Worm (Caenorhabditis elegans): ENCODE measurements around the gene mec-12.

Gene mec-12

ce11 chrIII:3112001-3112400 lies 27.0 kb downstream of the mec-12 start (continued):
- TF ChIP-seq Y53F4B.3 (GFP tag; IDR thresholded peaks at IDR 0.05) (no peak), nhr-90 (tag; optimal IDR thresholded peaks at IDR 0.05) (peak; percentile 34), ztf-6 (GFP tag; IDR thresholded peaks at IDR 0.05) (no peak), rpc-1 (optimal IDR thresholded peaks at IDR 0.05) (peak; percentile 56), rpc-1 (tag; optimal IDR thresholded peaks at IDR 0.05) (peak; percentile 78), cebp-2 (GFP tag; IDR thresholded peaks at IDR 0.05) (no peak), ztf-18 (tag; optimal IDR thresholded peaks at IDR 0.05) (peak; percentile 4), T26A5.8 (tag; optimal IDR thresholded peaks at IDR 0.05) (no peak), ekl-4 (GFP tag; IDR thresholded peaks at IDR 0.05) (no peak), nhr-120 (GFP tag; IDR thresholded peaks at IDR 0.05) (no peak), xnd-1 (tag; optimal IDR thresholded peaks at IDR 0.05) (peak; percentile 16), egl-44 (GFP tag; IDR thresholded peaks at IDR 0.05) (no peak), zim-3 (tag; optimal IDR thresholded peaks at IDR 0.05) (no peak), snpc-1.3 (tag; optimal IDR thresholded peaks at IDR 0.05; ENCODE audit: insufficient read depth) (no peak), lag-1 (GFP tag; IDR thresholded peaks at IDR 0.05) (no peak), nfyb-1 (GFP tag; IDR thresholded peaks at IDR 0.05) (no peak), ceh-58 (GFP tag; IDR thresholded peaks at IDR 0.05) (no peak), lin-40 (tag; optimal IDR thresholded peaks at IDR 0.05) (no peak), pha-4 (tag; optimal IDR thresholded peaks at IDR 0.05) (no peak), K11D2.4 (GFP tag; IDR thresholded peaks at IDR 0.05) (no peak), ztf-26 (tag; optimal IDR thresholded peaks at IDR 0.05) (no peak), zfh-2 (GFP tag; conservative IDR thresholded peaks at IDR 0.05) (no peak), lin-35 (GFP tag; optimal IDR thresholded peaks at IDR 0.05) (no peak), unc-62 (GFP tag; optimal IDR thresholded peaks at IDR 0.05) (no peak), ceh-27 (GFP tag; optimal IDR thresholded peaks at IDR 0.05) (no peak), T07F8.4 (tag; optimal IDR thresholded peaks at IDR 0.05) (no peak), nhr-80 (tag; optimal IDR thresholded peaks at IDR 0.05) (no peak), rec-8 (tag; optimal IDR thresholded peaks at IDR 0.05) (peak in 1 of 2 experiments; percentile 55), madf-10 (tag; optimal IDR thresholded peaks at IDR 0.05) (no peak), sptf-2 (GFP tag; optimal IDR thresholded peaks at IDR 0.05) (no peak), nfya-1 (tag; optimal IDR thresholded peaks at IDR 0.05; ENCODE audit: borderline replicate concordance, insufficient read depth) (no peak), athp-1 (tag; optimal IDR thresholded peaks at IDR 0.05) (no peak), snpc-3.4 (tag; optimal IDR thresholded peaks at IDR 0.05) (no peak), hlh-12 (tag; optimal IDR thresholded peaks at IDR 0.05) (no peak), hrde-1 (tag; optimal IDR thresholded peaks at IDR 0.05; ENCODE audit: borderline replicate concordance) (no peak), C06A6.2 (GFP tag; conservative IDR thresholded peaks at IDR 0.05) (no peak), hsf-1 (GFP tag; IDR thresholded peaks at IDR 0.05) (no peak), Y67H2A.10 (GFP tag; conservative IDR thresholded peaks at IDR 0.05) (no peak), lir-1 (GFP tag; conservative IDR thresholded peaks at IDR 0.05) (0 out of 2 replicates have a peak, but pooled peaks have one; percentile 6), efl-1 (GFP tag; optimal IDR thresholded peaks at IDR 0.05) (no peak), Y53G8AR.9 (GFP tag; conservative IDR thresholded peaks at IDR 0.05) (0 out of 2 replicates have a peak, but pooled peaks have one; percentile 14), lsl-1 (GFP tag; optimal IDR thresholded peaks at IDR 0.05) (peak; percentile 36), madf-8 (GFP tag; conservative IDR thresholded peaks at IDR 0.05) (no peak), ztf-22 (GFP tag; optimal IDR thresholded peaks at IDR 0.05) (no peak), nhr-179 (tag; optimal IDR thresholded peaks at IDR 0.05) (no peak), madf-6 (GFP tag; IDR thresholded peaks at IDR 0.05) (0 out of 2 replicates have a peak, but pooled peaks have one; percentile 48), hlh-26 (GFP tag; conservative IDR thresholded peaks at IDR 0.05) (no peak), ceh-100 (GFP tag; IDR thresholded peaks at IDR 0.05) (no peak), F37B4.10 (GFP tag; IDR thresholded peaks at IDR 0.05) (no peak), aptf-2 (GFP tag; conservative IDR thresholded peaks at IDR 0.05) (no peak)

Measured in whole organism, young adult.